Worm (Caenorhabditis elegans) whole organism, L4 larva: ENCODE results near the gene epg-6.

ENCODE experiments used
- R02D3.7 ChIP-seq: fragments of 150-350 bp; sonication (generic microtip); optimal IDR thresholded peaks from 3 replicates; lab custom pipeline; 2014; ENCODE audit warnings: missing biosample characterization, missing genetic modification characterization
- Y105C5A.15 ChIP-seq: fragments of 200-800 bp; sonication (Bioruptor generic); IDR thresholded peaks from 2 replicates; pipeline ENCODE4 v1.3.6; 2022; ENCODE audit warnings: missing genetic modification characterization, missing compliant biosample characterization
- Y48G9A.11 ChIP-seq: fragments of 200-800 bp; sonication (Bioruptor generic); IDR thresholded peaks from 2 replicates; pipeline ENCODE4 v1.3.6; 2022; ENCODE audit warnings: missing genetic modification reagents, missing genetic modification characterization, missing compliant biosample characterization
- Y5F2A.4 ChIP-seq: fragments of 200-800 bp; sonication (Bioruptor generic); optimal IDR thresholded peaks from 2 replicates; lab custom pipeline; 2018; ENCODE audit warnings: mild to moderate bottlenecking, missing genetic modification characterization, missing compliant biosample characterization
- Y75B8A.6 ChIP-seq: fragments of 200-800 bp; sonication (Bioruptor generic); IDR thresholded peaks from 2 replicates; pipeline ENCODE4 v1.3.6; 2022; ENCODE audit warnings: missing genetic modification reagents, missing genetic modification characterization, missing compliant biosample characterization
- aha-1 ChIP-seq: fragments of 150-350 bp; peaks from one replicate; lab custom pipeline; 2014; ENCODE audit warnings: missing biosample characterization, missing genetic modification characterization
- arid-1 ChIP-seq: fragments of 200-800 bp; sonication (Bioruptor generic); conservative IDR thresholded peaks from 2 replicates; pipeline ENCODE4 v1.3.6; 2022; ENCODE audit warnings: missing genetic modification reagents, missing genetic modification characterization, missing compliant biosample characterization
- attf-4 ChIP-seq: sonication (generic microtip); optimal IDR thresholded peaks from 3 replicates; lab custom pipeline; 2017; ENCODE audit warnings: missing biosample characterization, missing genetic modification characterization
- ceh-20 ChIP-seq: fragments of 200-800 bp; sonication (Bioruptor generic); IDR thresholded peaks from 2 replicates; pipeline ENCODE4 v1.3.6; 2022; ENCODE audit warnings: missing genetic modification reagents, missing genetic modification characterization, missing compliant biosample characterization
- ceh-28 ChIP-seq: fragments of 150-350 bp; optimal IDR thresholded peaks from 2 replicates; lab custom pipeline; 2014; ENCODE audit warnings: missing biosample characterization, missing genetic modification reagents, missing genetic modification characterization
- ceh-44 ChIP-seq: fragments of 200-800 bp; sonication (Bioruptor generic); IDR thresholded peaks from 2 replicates; pipeline ENCODE4 v1.3.6; 2022; ENCODE audit warnings: missing genetic modification reagents, missing genetic modification characterization, missing compliant biosample characterization
- ceh-62 ChIP-seq: sonication (generic microtip); optimal IDR thresholded peaks from 2 replicates; lab custom pipeline; 2017; ENCODE audit warnings: missing biosample characterization, missing genetic modification characterization
- ceh-82 ChIP-seq: sonication (generic microtip); optimal IDR thresholded peaks from 2 replicates; lab custom pipeline; 2017; ENCODE audit warnings: missing biosample characterization, missing genetic modification characterization
- ces-1 ChIP-seq: fragments of 150-350 bp; sonication (generic microtip); optimal IDR thresholded peaks from 4 replicates; lab custom pipeline; 2014; ENCODE audit warnings: missing biosample characterization, missing genetic modification reagents, missing genetic modification characterization
- cey-2 ChIP-seq: sonication (generic microtip); optimal IDR thresholded peaks from 3 replicates; lab custom pipeline; 2017; ENCODE audit warnings: missing genetic modification characterization, mild to moderate bottlenecking, missing compliant biosample characterization, antibody characterized with exemption, borderline replicate concordance; ENCODE audit not compliant: insufficient read depth
- daf-19 ChIP-seq: fragments of 200-800 bp; sonication (Bioruptor generic); conservative IDR thresholded peaks from 2 replicates; pipeline ENCODE4 v1.3.6; 2022; ENCODE audit warnings: missing genetic modification characterization, missing compliant biosample characterization
- daf-8 ChIP-seq: fragments of 200-800 bp; sonication (Bioruptor generic); IDR thresholded peaks from 2 replicates; pipeline ENCODE4 v1.3.6; 2022; ENCODE audit warnings: missing genetic modification characterization, missing compliant biosample characterization
- dve-1 ChIP-seq: sonication (generic microtip); optimal IDR thresholded peaks from 2 replicates; lab custom pipeline; 2017; ENCODE audit warnings: antibody characterized with exemption, mild to moderate bottlenecking, missing genetic modification characterization, missing compliant biosample characterization; ENCODE audit not compliant: insufficient read depth
- egl-27 ChIP-seq: sonication (generic microtip); optimal IDR thresholded peaks from 3 replicates; lab custom pipeline; 2017; ENCODE audit warnings: missing biosample characterization, missing genetic modification reagents, missing genetic modification characterization
- egl-43 ChIP-seq: fragments of 200-800 bp; sonication (Bioruptor generic); IDR thresholded peaks from 2 replicates; pipeline ENCODE4 v1.3.6; 2022; ENCODE audit warnings: missing genetic modification reagents, missing genetic modification characterization, missing compliant biosample characterization
- gei-8 ChIP-seq: fragments of 200-800 bp; sonication (Bioruptor generic); optimal IDR thresholded peaks from 2 replicates; lab custom pipeline; 2018; ENCODE audit warnings: mild to moderate bottlenecking, missing genetic modification characterization, missing compliant biosample characterization
- hif-1 ChIP-seq, 2 experiments: sonication (generic microtip); optimal IDR thresholded peaks; 2 replicates each; lab custom pipeline; 2016 to 2017; ENCODE audit warnings: missing compliant biosample characterization in 2 of 2, missing genetic modification characterization in 2 of 2, missing genetic modification reagents in 2 of 2, missing genotype in 2 of 2, mild to moderate bottlenecking in 1 of 2
- hmg-1.1 ChIP-seq: fragments of 200-800 bp; sonication (Bioruptor generic); IDR thresholded peaks from 2 replicates; pipeline ENCODE4 v1.3.6; 2022; ENCODE audit warnings: missing genetic modification reagents, missing genetic modification characterization, missing compliant biosample characterization
- jun-1 ChIP-seq: fragments of 150-350 bp; optimal IDR thresholded peaks from 2 replicates; lab custom pipeline; 2014; ENCODE audit warnings: missing biosample characterization, missing genetic modification reagents, missing genetic modification characterization
- lim-7 ChIP-seq: fragments of 200-800 bp; sonication (Bioruptor generic); IDR thresholded peaks from 2 replicates; pipeline ENCODE4 v1.3.6; 2022; ENCODE audit warnings: missing genetic modification characterization, missing compliant biosample characterization
- lin-1 ChIP-seq: fragments of 200-800 bp; sonication (Bioruptor generic); IDR thresholded peaks from 2 replicates; pipeline ENCODE4 v1.3.6; 2022; ENCODE audit warnings: missing genetic modification reagents, missing genetic modification characterization, missing compliant biosample characterization
- lin-13 ChIP-seq: fragments of 150-350 bp; optimal IDR thresholded peaks from 2 replicates; lab custom pipeline; 2014; ENCODE audit warnings: missing biosample characterization, missing genetic modification reagents, missing genetic modification characterization
- lin-29 ChIP-seq: fragments of 200-800 bp; sonication (Bioruptor generic); IDR thresholded peaks from 2 replicates; pipeline ENCODE4 v1.3.6; 2022; ENCODE audit warnings: missing genetic modification reagents, missing genetic modification characterization, missing compliant biosample characterization
- lin-39 ChIP-seq: fragments of 150-350 bp; optimal IDR thresholded peaks from 2 replicates; lab custom pipeline; 2014; ENCODE audit warnings: missing biosample characterization, missing genetic modification reagents, missing genetic modification characterization
- mdl-1 ChIP-seq, 2 experiments: fragments of 150-350 bp in 1 of 2; sonication (generic microtip) in 1 of 2; optimal IDR thresholded peaks; 2 replicates each; lab custom pipeline; 2014 to 2017; ENCODE audit warnings: missing biosample characterization in 2 of 2, missing genetic modification characterization in 2 of 2
- mep-1 ChIP-seq: fragments of 150-350 bp; sonication (generic microtip); optimal IDR thresholded peaks from 3 replicates; lab custom pipeline; 2014; ENCODE audit warnings: missing biosample characterization, missing genetic modification characterization
- mes-2 ChIP-seq: sonication (generic microtip); optimal IDR thresholded peaks from 2 replicates; lab custom pipeline; 2016; ENCODE audit warnings: missing genotype, mild to moderate bottlenecking, missing genetic modification characterization, missing compliant biosample characterization; ENCODE audit not compliant: poor library complexity, severe bottlenecking
- mxl-2 ChIP-seq: fragments of 200-800 bp; sonication (Bioruptor generic); conservative IDR thresholded peaks from 2 replicates; pipeline ENCODE4 v1.3.6; 2022; ENCODE audit warnings: missing genetic modification reagents, missing genetic modification characterization, missing compliant biosample characterization
- mxl-3 ChIP-seq: fragments of 200-800 bp; sonication (Bioruptor generic); optimal IDR thresholded peaks from 2 replicates; lab custom pipeline; 2018; ENCODE audit warnings: mild to moderate bottlenecking, missing genetic modification characterization, missing compliant biosample characterization
- nhr-10 ChIP-seq: fragments of 150-350 bp; optimal IDR thresholded peaks from 2 replicates; lab custom pipeline; 2014; ENCODE audit warnings: missing biosample characterization, missing genetic modification characterization
- nhr-25 ChIP-seq: sonication (generic microtip); optimal IDR thresholded peaks from 2 replicates; lab custom pipeline; 2017; ENCODE audit warnings: missing genetic modification characterization, mild to moderate bottlenecking, missing compliant biosample characterization, antibody characterized with exemption, moderate library complexity, borderline replicate concordance; ENCODE audit not compliant: insufficient read depth
- nhr-41 ChIP-seq: fragments of 200-800 bp; sonication (Bioruptor generic); IDR thresholded peaks from 2 replicates; pipeline ENCODE4 v1.3.6; 2022; ENCODE audit warnings: missing genetic modification reagents, missing genetic modification characterization, missing compliant biosample characterization
- nhr-6 ChIP-seq: fragments of 150-350 bp; optimal IDR thresholded peaks from 2 replicates; lab custom pipeline; 2014; ENCODE audit warnings: missing biosample characterization, missing genetic modification characterization
- php-3 ChIP-seq: fragments of 200-800 bp; sonication (Bioruptor generic); IDR thresholded peaks from 2 replicates; pipeline ENCODE4 v1.3.6; 2022; ENCODE audit warnings: missing genetic modification reagents, missing genetic modification characterization, missing compliant biosample characterization
- set-16 ChIP-seq: fragments of 200-800 bp; sonication (Bioruptor generic); IDR thresholded peaks from 2 replicates; pipeline ENCODE4 v1.3.6; 2022; ENCODE audit warnings: missing genetic modification reagents, missing genetic modification characterization, missing compliant biosample characterization
- skn-1 ChIP-seq: fragments of 150-350 bp; optimal IDR thresholded peaks from 2 replicates; lab custom pipeline; 2014; ENCODE audit warnings: missing biosample characterization, missing genetic modification characterization
- snpc-1.2 ChIP-seq: fragments of 200-800 bp; sonication (Bioruptor generic); IDR thresholded peaks from 2 replicates; pipeline ENCODE4 v1.3.6; 2022; ENCODE audit warnings: missing genetic modification reagents, missing genetic modification characterization, missing compliant biosample characterization
- snpc-4 ChIP-seq: fragments of 150-350 bp; optimal IDR thresholded peaks from 2 replicates; lab custom pipeline; 2014; ENCODE audit warnings: missing biosample characterization, missing genetic modification characterization
- spr-1 ChIP-seq: sonication (generic microtip); optimal IDR thresholded peaks from 2 replicates; lab custom pipeline; 2016; ENCODE audit warnings: mild to moderate bottlenecking, missing genetic modification characterization, missing compliant biosample characterization
- spr-3 ChIP-seq: fragments of 200-800 bp; sonication (Bioruptor generic); optimal IDR thresholded peaks from 2 replicates; lab custom pipeline; 2018; ENCODE audit warnings: mild to moderate bottlenecking, missing genetic modification characterization, missing compliant biosample characterization
- unc-130 ChIP-seq: sonication (generic microtip); optimal IDR thresholded peaks from 2 replicates; lab custom pipeline; 2016; ENCODE audit warnings: missing genetic modification reagents, missing genetic modification characterization, missing compliant biosample characterization
- unc-62 ChIP-seq, 3 experiments: fragments of 150-350 bp in 1 of 3; sonication (generic microtip); optimal IDR thresholded peaks in 2 of 3; peaks in 1 of 3; 1 replicate in 1 of 3; 2 replicates in 2 of 3; lab custom pipeline; 2014 to 2017; ENCODE audit warnings: missing biosample characterization in 3 of 3, missing genetic modification characterization in 3 of 3, missing genetic modification reagents in 3 of 3, missing genotype in 1 of 3
- vab-7 ChIP-seq: fragments of 200-800 bp; sonication (Bioruptor generic); IDR thresholded peaks from 2 replicates; pipeline ENCODE4 v1.3.6; 2022; ENCODE audit warnings: missing genetic modification reagents, missing genetic modification characterization, missing compliant biosample characterization
- zag-1 ChIP-seq: fragments of 150-350 bp; optimal IDR thresholded peaks from 2 replicates; lab custom pipeline; 2014; ENCODE audit warnings: missing biosample characterization, missing genetic modification characterization
- zfp-2 ChIP-seq: sonication (generic microtip); optimal IDR thresholded peaks from 2 replicates; lab custom pipeline; 2016; ENCODE audit warnings: mild to moderate bottlenecking, missing genetic modification characterization, missing compliant biosample characterization
- ztf-11 ChIP-seq: fragments of 150-350 bp; optimal IDR thresholded peaks from 2 replicates; lab custom pipeline; 2014; ENCODE audit warnings: missing biosample characterization, missing genetic modification characterization

Gene epg-6

ce11 chrIII:10599699-10600098 is 289 bp downstream of the epg-6 start (continued):
- no peak for TF ChIP-seq spr-3 (GFP tag; lab: Kevin White, UChicago)
- peak; percentile 66 for TF ChIP-seq lin-13 (GFP tag; lab: Kevin White, UChicago)
- no peak for TF ChIP-seq zfp-2 (tag; lab: Kevin White, UChicago)
- TF ChIP-seq ceh-44 (GFP tag; lab: Robert Waterston, UW), result no peak
- no peak for TF ChIP-seq cey-2
- no peak for TF ChIP-seq ces-1 (GFP tag; lab: Kevin White, UChicago)
- no peak for TF ChIP-seq snpc-1.2 (GFP tag; lab: Robert Waterston, UW)
- no peak for TF ChIP-seq R02D3.7 (tag; lab: Kevin White, UChicago)
- no peak for TF ChIP-seq daf-19 (GFP tag; lab: Robert Waterston, UW)
- TF ChIP-seq Y105C5A.15 (GFP tag; lab: Robert Waterston, UW), result no peak
- no peak for TF ChIP-seq skn-1
- no peak for TF ChIP-seq jun-1 (tag; lab: Kevin White, UChicago)
- TF ChIP-seq aha-1 (tag; lab: Kevin White, UChicago), result peak; percentile 94
- no peak for TF ChIP-seq vab-7
- TF ChIP-seq egl-43 (GFP tag; lab: Robert Waterston, UW), result no peak
- no peak for TF ChIP-seq lin-39 (tag; lab: Kevin White, UChicago)
- TF ChIP-seq mxl-3 (GFP tag; lab: Kevin White, UChicago), result no peak
- no peak for TF ChIP-seq mxl-2 (GFP tag; lab: Robert Waterston, UW)
- no peak for TF ChIP-seq lin-29
- no peak for TF ChIP-seq ceh-62
- TF ChIP-seq egl-27 (tag; lab: Kevin White, UChicago), result no peak
- TF ChIP-seq Y5F2A.4 (GFP tag; lab: Kevin White, UChicago), result no peak
- TF ChIP-seq ceh-28 (tag; lab: Kevin White, UChicago), result no peak
- peak in 1 of 2 experiments; percentile 44 for TF ChIP-seq hif-1 (tag; optimal IDR thresholded peaks at IDR 0.05; lab: Kevin White, UChicago)
- TF ChIP-seq ceh-20 (GFP tag; lab: Robert Waterston, UW), result no peak
- no peak for TF ChIP-seq unc-130
- peak; percentile 84 for TF ChIP-seq nhr-6 (tag; lab: Kevin White, UChicago)
- TF ChIP-seq mep-1 (tag; lab: Kevin White, UChicago), result peak; percentile 76
- TF ChIP-seq Y48G9A.11 (GFP tag; lab: Robert Waterston, UW), result no peak
- TF ChIP-seq lin-1, result no peak
- TF ChIP-seq gei-8 (GFP tag; lab: Kevin White, UChicago), result no peak
- TF ChIP-seq spr-1 (tag; lab: Kevin White, UChicago), result no peak
- no peak for TF ChIP-seq nhr-25 (tag; lab: Kevin White, UChicago)
- peak; percentile 74 for TF ChIP-seq hmg-1.1
- TF ChIP-seq arid-1 (GFP tag; lab: Robert Waterston, UW), result peak; percentile 55; the same call in 1 of the 2 replicates
- no peak for TF ChIP-seq attf-4 (tag; lab: Kevin White, UChicago)
- TF ChIP-seq nhr-10 (tag; lab: Kevin White, UChicago), result no peak
- no peak for TF ChIP-seq php-3 (GFP tag; lab: Robert Waterston, UW)
- TF ChIP-seq lim-7 (GFP tag; lab: Robert Waterston, UW), result no peak
- peak; percentile 78 for TF ChIP-seq mes-2 (tag; lab: Kevin White, UChicago)
- no peak for TF ChIP-seq daf-8 (GFP tag; lab: Robert Waterston, UW)
- TF ChIP-seq ceh-82 (tag; lab: Kevin White, UChicago), result no peak
- TF ChIP-seq set-16, result no peak
- TF ChIP-seq nhr-41, result no peak
- TF ChIP-seq zag-1 (tag; lab: Kevin White, UChicago), result no peak
- peak; percentile 80 for TF ChIP-seq dve-1 (tag; lab: Kevin White, UChicago)
- no peak for TF ChIP-seq ztf-11 (tag; lab: Kevin White, UChicago)
- peak in 1 of 2 experiments; percentile 50 for TF ChIP-seq mdl-1 (tag; optimal IDR thresholded peaks at IDR 0.05; lab: Kevin White, UChicago)
- no peak for TF ChIP-seq snpc-4 (tag; lab: Kevin White, UChicago)
- peak in 1 of 2 experiments; percentile 78 for TF ChIP-seq unc-62 (GFP tag; optimal IDR thresholded peaks at IDR 0.05 in 1 of 2; lab: Kevin White, UChicago)
- TF ChIP-seq unc-62 (tag; optimal IDR thresholded peaks at IDR 0.05; lab: Kevin White, UChicago), result no peak
- TF ChIP-seq Y75B8A.6 (GFP tag; lab: Robert Waterston, UW), result no peak
